Worm (Caenorhabditis elegans) whole organism, L4 larva: ENCODE data around the gene ugt-42.

ENCODE experiments used
- R02D3.7 ChIP-seq: fragments of 150-350 bp; sonication (generic microtip); optimal IDR thresholded peaks from 3 replicates; lab custom pipeline; 2014; ENCODE audit warnings: missing biosample characterization, missing genetic modification characterization
- ZK337.2 ChIP-seq: fragments of 200-800 bp; sonication (Bioruptor generic); IDR thresholded peaks from 2 replicates; pipeline ENCODE4 v1.3.6; 2022; ENCODE audit warnings: missing genetic modification reagents, missing genetic modification characterization, missing compliant biosample characterization
- aly-2 ChIP-seq: sonication (generic microtip); optimal IDR thresholded peaks from 2 replicates; lab custom pipeline; 2018; ENCODE audit warnings: missing biosample characterization, missing genetic modification characterization
- ama-1 ChIP-seq: fragments of 150-350 bp; optimal IDR thresholded peaks from 2 replicates; lab custom pipeline; 2014; ENCODE audit warnings: inconsistent platforms, mixed read lengths
- attf-4 ChIP-seq: sonication (generic microtip); optimal IDR thresholded peaks from 3 replicates; lab custom pipeline; 2017; ENCODE audit warnings: missing biosample characterization, missing genetic modification characterization
- ceh-62 ChIP-seq: sonication (generic microtip); optimal IDR thresholded peaks from 2 replicates; lab custom pipeline; 2017; ENCODE audit warnings: missing biosample characterization, missing genetic modification characterization
- ceh-82 ChIP-seq: sonication (generic microtip); optimal IDR thresholded peaks from 2 replicates; lab custom pipeline; 2017; ENCODE audit warnings: missing biosample characterization, missing genetic modification characterization
- ces-1 ChIP-seq: fragments of 150-350 bp; sonication (generic microtip); optimal IDR thresholded peaks from 4 replicates; lab custom pipeline; 2014; ENCODE audit warnings: missing biosample characterization, missing genetic modification reagents, missing genetic modification characterization
- cey-2 ChIP-seq: sonication (generic microtip); optimal IDR thresholded peaks from 3 replicates; lab custom pipeline; 2017; ENCODE audit warnings: missing genetic modification characterization, mild to moderate bottlenecking, missing compliant biosample characterization, antibody characterized with exemption, borderline replicate concordance; ENCODE audit not compliant: insufficient read depth
- daf-12 ChIP-seq: fragments of 150-350 bp; optimal IDR thresholded peaks from 2 replicates; lab custom pipeline; 2014; ENCODE audit warnings: missing biosample characterization, missing genetic modification reagents, missing genetic modification characterization
- daf-19 ChIP-seq: fragments of 200-800 bp; sonication (Bioruptor generic); conservative IDR thresholded peaks from 2 replicates; pipeline ENCODE4 v1.3.6; 2022; ENCODE audit warnings: missing genetic modification characterization, missing compliant biosample characterization
- egl-27 ChIP-seq: sonication (generic microtip); optimal IDR thresholded peaks from 3 replicates; lab custom pipeline; 2017; ENCODE audit warnings: missing biosample characterization, missing genetic modification reagents, missing genetic modification characterization
- gei-8 ChIP-seq: fragments of 200-800 bp; sonication (Bioruptor generic); optimal IDR thresholded peaks from 2 replicates; lab custom pipeline; 2018; ENCODE audit warnings: mild to moderate bottlenecking, missing genetic modification characterization, missing compliant biosample characterization
- hlh-11 ChIP-seq: fragments of 200-800 bp; sonication (Bioruptor generic); optimal IDR thresholded peaks from 2 replicates; lab custom pipeline; 2018; ENCODE audit warnings: mild to moderate bottlenecking, missing genetic modification characterization, missing compliant biosample characterization
- hlh-30 ChIP-seq: sonication (generic microtip); optimal IDR thresholded peaks from 2 replicates; lab custom pipeline; 2017; ENCODE audit warnings: antibody characterized with exemption, mild to moderate bottlenecking, missing genetic modification characterization, missing compliant biosample characterization; ENCODE audit not compliant: insufficient read depth
- hmg-1.1 ChIP-seq: fragments of 200-800 bp; sonication (Bioruptor generic); IDR thresholded peaks from 2 replicates; pipeline ENCODE4 v1.3.6; 2022; ENCODE audit warnings: missing genetic modification reagents, missing genetic modification characterization, missing compliant biosample characterization
- lim-7 ChIP-seq: fragments of 200-800 bp; sonication (Bioruptor generic); IDR thresholded peaks from 2 replicates; pipeline ENCODE4 v1.3.6; 2022; ENCODE audit warnings: missing genetic modification characterization, missing compliant biosample characterization
- lir-3 ChIP-seq: sonication (generic microtip); optimal IDR thresholded peaks from 2 replicates; lab custom pipeline; 2016; ENCODE audit warnings: mild to moderate bottlenecking, missing genetic modification characterization, missing compliant biosample characterization
- lsy-2 ChIP-seq, 2 experiments: fragments of 150-350 bp in 1 of 2; sonication (generic microtip) in 1 of 2; optimal IDR thresholded peaks; 2 replicates each; lab custom pipeline; 2014 to 2017; ENCODE audit warnings: missing biosample characterization in 2 of 2, missing genetic modification characterization in 2 of 2
- madf-5 ChIP-seq, 2 experiments: fragments of 200-800 bp; sonication (Bioruptor generic); IDR thresholded peaks; 2 replicates each; pipeline ENCODE4 v1.3.6; 2022; ENCODE audit warnings: missing compliant biosample characterization in 2 of 2, missing genetic modification characterization in 2 of 2
- madf-9 ChIP-seq: fragments of 200-800 bp; sonication (Bioruptor generic); conservative IDR thresholded peaks from 2 replicates; pipeline ENCODE4 v1.3.6; 2022; ENCODE audit warnings: missing genetic modification reagents, missing genetic modification characterization, missing compliant biosample characterization
- mdl-1 ChIP-seq, 2 experiments: fragments of 150-350 bp in 1 of 2; sonication (generic microtip) in 1 of 2; optimal IDR thresholded peaks; 2 replicates each; lab custom pipeline; 2014 to 2017; ENCODE audit warnings: missing biosample characterization in 2 of 2, missing genetic modification characterization in 2 of 2
- mep-1 ChIP-seq: fragments of 150-350 bp; sonication (generic microtip); optimal IDR thresholded peaks from 3 replicates; lab custom pipeline; 2014; ENCODE audit warnings: missing biosample characterization, missing genetic modification characterization
- nhr-10 ChIP-seq: fragments of 150-350 bp; optimal IDR thresholded peaks from 2 replicates; lab custom pipeline; 2014; ENCODE audit warnings: missing biosample characterization, missing genetic modification characterization
- nhr-11 ChIP-seq: fragments of 150-350 bp; optimal IDR thresholded peaks from 2 replicates; lab custom pipeline; 2014; ENCODE audit warnings: missing biosample characterization, missing genetic modification characterization
- nhr-111 ChIP-seq: fragments of 200-800 bp; sonication (Bioruptor generic); optimal IDR thresholded peaks from 2 replicates; lab custom pipeline; 2018; ENCODE audit warnings: mild to moderate bottlenecking, missing genetic modification characterization, missing compliant biosample characterization
- nhr-42 ChIP-seq: fragments of 200-800 bp; sonication (Bioruptor generic); IDR thresholded peaks from 2 replicates; pipeline ENCODE4 v1.3.6; 2022; ENCODE audit warnings: missing genetic modification characterization, missing compliant biosample characterization
- nhr-48 ChIP-seq: sonication (generic microtip); optimal IDR thresholded peaks from 2 replicates; lab custom pipeline; 2016; ENCODE audit warnings: mild to moderate bottlenecking, missing genetic modification characterization, missing compliant biosample characterization
- nhr-6 ChIP-seq: fragments of 150-350 bp; optimal IDR thresholded peaks from 2 replicates; lab custom pipeline; 2014; ENCODE audit warnings: missing biosample characterization, missing genetic modification characterization
- nhr-77 ChIP-seq: fragments of 150-350 bp; optimal IDR thresholded peaks from 2 replicates; lab custom pipeline; 2014; ENCODE audit warnings: missing biosample characterization, missing genetic modification characterization
- snpc-1.2 ChIP-seq: fragments of 200-800 bp; sonication (Bioruptor generic); IDR thresholded peaks from 2 replicates; pipeline ENCODE4 v1.3.6; 2022; ENCODE audit warnings: missing genetic modification reagents, missing genetic modification characterization, missing compliant biosample characterization
- tag-97 ChIP-seq: fragments of 200-800 bp; sonication (Bioruptor generic); IDR thresholded peaks from 2 replicates; pipeline ENCODE4 v1.3.6; 2022; ENCODE audit warnings: missing genetic modification characterization, missing compliant biosample characterization
- tra-1 ChIP-seq: fragments of 200-800 bp; sonication (Bioruptor generic); IDR thresholded peaks from 2 replicates; pipeline ENCODE4 v1.3.6; 2022; ENCODE audit warnings: missing genetic modification reagents, missing genetic modification characterization, missing compliant biosample characterization
- unc-130 ChIP-seq: sonication (generic microtip); optimal IDR thresholded peaks from 2 replicates; lab custom pipeline; 2016; ENCODE audit warnings: missing genetic modification reagents, missing genetic modification characterization, missing compliant biosample characterization
- zfp-3 ChIP-seq: fragments of 200-800 bp; sonication (Bioruptor generic); conservative IDR thresholded peaks from 2 replicates; pipeline ENCODE4 v1.3.6; 2022; ENCODE audit warnings: missing genetic modification reagents, missing genetic modification characterization, missing compliant biosample characterization
- zip-2 ChIP-seq: fragments of 150-350 bp; optimal IDR thresholded peaks from 2 replicates; lab custom pipeline; 2014; ENCODE audit warnings: missing biosample characterization, missing genetic modification characterization

The ugt-42 gene

ce11 chrV:642750-643149 lies 4.2 kb upstream of the ugt-42 start, which contains the start of gene nhr-190:
nhr-190 (minus strand) TSS chrV:642924.
- no peak for TF ChIP-seq mep-1 (tag; lab: Kevin White, UChicago)
- 0 out of 2 replicates have a peak, but pooled peaks have one; percentile 39 for TF ChIP-seq hmg-1.1
- TF ChIP-seq tra-1 (GFP tag; lab: Robert Waterston, UW), result no peak
- no peak for TF ChIP-seq attf-4 (tag; lab: Kevin White, UChicago)
- no peak for TF ChIP-seq ceh-82 (tag; lab: Kevin White, UChicago)
- TF ChIP-seq nhr-6 (tag; lab: Kevin White, UChicago), result no peak
- TF ChIP-seq tag-97 (GFP tag; lab: Robert Waterston, UW), result no peak
- no peak for TF ChIP-seq nhr-10
- no peak for TF ChIP-seq ZK337.2
- no peak for TF ChIP-seq ces-1
- no peak for TF ChIP-seq zfp-3 (GFP tag; lab: Robert Waterston, UW)
- peak; percentile 58 for TF ChIP-seq hlh-30 (tag; lab: Kevin White, UChicago)
- no peak for TF ChIP-seq hlh-11
- TF ChIP-seq lim-7 (GFP tag; lab: Robert Waterston, UW), result 0 out of 2 replicates have a peak, but pooled peaks have one; percentile 3
- no peak for TF ChIP-seq nhr-48
- no peak for TF ChIP-seq daf-12 (tag; lab: Kevin White, UChicago)
- TF ChIP-seq, all 104 proteins: peak for 3

ce11 chrV:646129-646528 lies 859 bp upstream of the ugt-42 start, which contains the start of gene F48G7.12:
F48G7.12 (minus strand) TSS chrV:646229.
- TF ChIP-seq gei-8 (GFP tag; lab: Kevin White, UChicago) (no peak), cey-2 (tag; lab: Kevin White, UChicago) (no peak)

- TF ChIP-seq unc-130 (no peak), R02D3.7 (tag; lab: Kevin White, UChicago) (no peak)
Measured at ce11 chrV:652940-653339, 6.0 kb downstream of the ugt-42 start, which contains the start of gene srj-5. srj-5 (minus strand) TSS chrV:653040.

ce11 chrV:654402-654801 lies 7.4 kb downstream of the ugt-42 start, which contains the start of gene srj-6:
srj-6 (minus strand) TSS chrV:654502.
- no peak for TF ChIP-seq lsy-2 (tag; optimal IDR thresholded peaks at IDR 0.05; lab: Kevin White, UChicago)
- TF ChIP-seq zip-2 (tag; lab: Kevin White, UChicago), result no peak

DNA sequence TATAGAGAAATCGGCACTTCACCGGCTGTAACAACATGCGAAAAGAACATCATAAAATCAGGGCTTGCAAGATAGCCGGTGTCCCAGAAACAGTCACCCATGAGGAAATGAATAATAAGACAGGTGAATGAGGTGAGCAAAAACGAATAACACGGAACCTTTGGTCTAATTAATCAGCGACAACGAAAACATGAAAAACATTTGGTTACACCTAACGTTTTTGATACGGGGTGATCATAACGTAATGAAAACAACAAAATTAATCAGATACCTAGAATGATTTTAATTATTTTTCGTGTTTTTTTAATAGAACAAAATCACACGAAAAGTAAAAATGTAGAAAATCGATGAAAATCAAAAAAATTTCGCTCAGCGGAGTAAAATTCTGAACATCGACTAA lies 8.8 kb downstream of the ugt-42 start, which contains the start of gene srh-245:
srh-245 (minus strand) TSS at position 101 of the 400 bp plus-strand sequence.
- no peak for TF ChIP-seq lir-3 (tag; lab: Kevin White, UChicago)
- TF ChIP-seq madf-9 (GFP tag; lab: Robert Waterston, UW), result no peak
- TF ChIP-seq nhr-111 (GFP tag; lab: Kevin White, UChicago), result no peak
- no peak for TF ChIP-seq ceh-62 (tag; lab: Kevin White, UChicago)
- no peak for TF ChIP-seq nhr-77
- TF ChIP-seq aly-2 (tag; lab: Kevin White, UChicago), result no peak
- TF ChIP-seq lsy-2 (tag; optimal IDR thresholded peaks at IDR 0.05; lab: Kevin White, UChicago), result no peak
- TF ChIP-seq ama-1 (lab: Kevin White, UChicago), result no peak
- no peak for TF ChIP-seq unc-130
- no peak for TF ChIP-seq lim-7 (GFP tag; lab: Robert Waterston, UW)
- no peak for TF ChIP-seq daf-19 (GFP tag; lab: Robert Waterston, UW)
- TF ChIP-seq mdl-1 (tag; optimal IDR thresholded peaks at IDR 0.05; lab: Kevin White, UChicago), result no peak
- TF ChIP-seq nhr-48, result no peak
- no peak for TF ChIP-seq snpc-1.2 (GFP tag; lab: Robert Waterston, UW)
- no peak for TF ChIP-seq egl-27 (tag; lab: Kevin White, UChicago)
- TF ChIP-seq gei-8 (GFP tag; lab: Kevin White, UChicago), result no peak
- no peak for TF ChIP-seq hlh-30 (tag; lab: Kevin White, UChicago)
- TF ChIP-seq nhr-11, result no peak
- TF ChIP-seq madf-5 (GFP tag; IDR thresholded peaks at IDR 0.05; lab: Robert Waterston, UW), result no peak
- no peak for TF ChIP-seq nhr-42 (GFP tag; lab: Robert Waterston, UW)
